Fruit fly (Drosophila melanogaster) whole organism, embryonic: ENCODE data around the gene CG7551.

Experiments
- CG10462 ChIP-seq: fragments of 200-800 bp; sonication (Bioruptor generic); optimal IDR thresholded peaks from 2 replicates; lab custom pipeline; 2016; ENCODE audit warnings: missing biosample characterization, missing genetic modification characterization
- CG11456 ChIP-seq: fragments of 200-800 bp; sonication (Bioruptor generic); IDR thresholded peaks from 3 replicates; pipeline ENCODE4 v1.3.6; 2022; ENCODE audit warnings: missing biosample characterization, missing genetic modification characterization
- CG12155 ChIP-seq: fragments of 200-800 bp; sonication (Bioruptor generic); optimal IDR thresholded peaks from 3 replicates; lab custom pipeline; 2016; ENCODE audit warnings: missing biosample characterization, missing genetic modification characterization
- CG13775 ChIP-seq: fragments of 200-800 bp; sonication (Bioruptor generic); optimal IDR thresholded peaks from 3 replicates; lab custom pipeline; 2017; ENCODE audit warnings: missing biosample characterization, mild to moderate bottlenecking, missing genetic modification characterization
- CG1529 ChIP-seq: fragments of 200-800 bp; sonication (Bioruptor generic); optimal IDR thresholded peaks from 3 replicates; lab custom pipeline; 2018; ENCODE audit warnings: missing biosample characterization, missing genetic modification characterization
- CG16813 ChIP-seq: fragments of 200-800 bp; sonication (Bioruptor generic); IDR thresholded peaks from 3 replicates; pipeline ENCODE4 v1.3.6; 2022; ENCODE audit warnings: missing biosample characterization, missing genetic modification characterization; ENCODE audit not compliant: partially characterized antibody
- CG17385 ChIP-seq: fragments of 200-800 bp; sonication (Bioruptor generic); optimal IDR thresholded peaks from 3 replicates; lab custom pipeline; 2018; ENCODE audit warnings: missing biosample characterization, mild to moderate bottlenecking, missing genetic modification characterization
- CG2889 ChIP-seq: fragments of 200-800 bp; sonication (Bioruptor generic); IDR thresholded peaks from 3 replicates; pipeline ENCODE4 v1.3.6; 2022; ENCODE audit warnings: missing biosample characterization, missing genetic modification characterization
- CG34224 ChIP-seq: fragments of 200-800 bp; sonication (Bioruptor generic); IDR thresholded peaks from 3 replicates; pipeline ENCODE4 v1.3.6; 2022; ENCODE audit warnings: missing biosample characterization, missing genetic modification characterization; ENCODE audit not compliant: partially characterized antibody
- CG4424 ChIP-seq: fragments of 200-800 bp; sonication (Bioruptor generic); optimal IDR thresholded peaks from 3 replicates; lab custom pipeline; 2016; ENCODE audit warnings: missing biosample characterization, missing genetic modification characterization
- CG8944 ChIP-seq: fragments of 200-800 bp; sonication (Bioruptor generic); optimal IDR thresholded peaks from 3 replicates; lab custom pipeline; 2016; ENCODE audit warnings: missing biosample characterization, missing genetic modification characterization
- CG9215 ChIP-seq: fragments of 200-800 bp; sonication (Bioruptor generic); IDR thresholded peaks from 2 replicates; pipeline ENCODE4 v1.3.6; 2022; ENCODE audit warnings: missing biosample characterization, missing genetic modification characterization
- CG9609 ChIP-seq: fragments of 200-800 bp; sonication (Bioruptor generic); optimal IDR thresholded peaks from 3 replicates; lab custom pipeline; 2016; ENCODE audit warnings: missing biosample characterization, missing genetic modification characterization
- CG9932 ChIP-seq: fragments of 200-800 bp; sonication (Bioruptor generic); IDR thresholded peaks from 2 replicates; pipeline ENCODE4 v1.3.6; 2022; ENCODE audit warnings: missing biosample characterization, missing genetic modification characterization
- D ChIP-seq, 2 experiments: fragments of 200-800 bp in 1 of 2; fragments of >200 bp in 1 of 2; sonication (Bioruptor generic) in 1 of 2; optimal IDR thresholded peaks; 2 replicates in 1 of 2; 3 replicates in 1 of 2; lab custom pipeline; 2017; ENCODE audit warnings: mild to moderate bottlenecking in 1 of 2, missing biosample characterization in 1 of 2, missing genetic modification characterization in 1 of 2, missing genetic modification reagents in 1 of 2
- D19A ChIP-seq: fragments of 200-800 bp; optimal IDR thresholded peaks from 3 replicates; lab custom pipeline; 2019; ENCODE audit warnings: missing biosample characterization, mild to moderate bottlenecking, missing genetic modification characterization, moderate library complexity
- Eip74EF ChIP-seq, 2 experiments: fragments of 200-800 bp in 1 of 2; fragments of >200 bp in 1 of 2; sonication (Bioruptor generic) in 1 of 2; optimal IDR thresholded peaks; 2 replicates each; lab custom pipeline; 2017 to 2019; ENCODE audit warnings: missing biosample characterization in 2 of 2, missing genetic modification characterization in 2 of 2, mild to moderate bottlenecking in 1 of 2, moderate library complexity in 1 of 2
- Gsc ChIP-seq: fragments of 200-800 bp; sonication (Bioruptor generic); IDR thresholded peaks from 2 replicates; pipeline ENCODE4 v1.3.6; 2022; ENCODE audit warnings: missing biosample characterization, missing genetic modification characterization
- HHEX ChIP-seq: fragments of 200-800 bp; sonication (Bioruptor generic); optimal IDR thresholded peaks from 3 replicates; lab custom pipeline; 2017; ENCODE audit warnings: missing biosample characterization, mild to moderate bottlenecking, missing genetic modification characterization, missing genetic modification reagents
- Hand ChIP-seq: fragments of 200-800 bp; sonication (Bioruptor generic); optimal IDR thresholded peaks from 2 replicates; lab custom pipeline; 2017; ENCODE audit warnings: mild to moderate bottlenecking, missing biosample characterization, missing genetic modification reagents, missing genetic modification characterization
- MESR4 ChIP-seq: fragments of 200-800 bp; sonication (Bioruptor generic); optimal IDR thresholded peaks from 2 replicates; lab custom pipeline; 2018; ENCODE audit warnings: missing biosample characterization, mild to moderate bottlenecking, missing genetic modification characterization, moderate library complexity
- Meics ChIP-seq: fragments of 200-800 bp; sonication (Bioruptor generic); optimal IDR thresholded peaks from 2 replicates; lab custom pipeline; 2017; ENCODE audit warnings: missing biosample characterization, mild to moderate bottlenecking, missing genetic modification characterization
- Nf-YA ChIP-seq: fragments of 200-800 bp; sonication (Bioruptor generic); IDR thresholded peaks from 2 replicates; pipeline ENCODE4 v1.3.6; 2022; ENCODE audit warnings: missing biosample characterization, missing genetic modification characterization
- Nf-YB ChIP-seq: fragments of 200-800 bp; sonication (Bioruptor generic); optimal IDR thresholded peaks from 3 replicates; lab custom pipeline; 2019; ENCODE audit warnings: missing biosample characterization, mild to moderate bottlenecking, missing genetic modification characterization, moderate library complexity
- Nf-YC ChIP-seq: fragments of 200-800 bp; optimal IDR thresholded peaks from 3 replicates; lab custom pipeline; 2019; ENCODE audit warnings: missing biosample characterization, mild to moderate bottlenecking, missing genetic modification characterization, moderate library complexity
- Trl ChIP-seq, 3 experiments: fragments of >200 bp in 2 of 3; fragments of 200-800 bp in 1 of 3; sonication (Bioruptor generic) in 1 of 3; optimal IDR thresholded peaks; 2 replicates in 1 of 3; 3 replicates in 2 of 3; lab custom pipeline; 2016 to 2017; ENCODE audit warnings: missing biosample characterization in 1 of 3, missing genetic modification characterization in 1 of 3
- bab2 ChIP-seq: fragments of 200-800 bp; sonication (Bioruptor generic); optimal IDR thresholded peaks from 2 replicates; lab custom pipeline; 2016; ENCODE audit warnings: missing biosample characterization, missing genetic modification characterization
- br ChIP-seq: fragments of >200 bp; optimal IDR thresholded peaks from 2 replicates; lab custom pipeline; 2017
- btn ChIP-seq: fragments of 200-800 bp; sonication (Bioruptor generic); optimal IDR thresholded peaks from 2 replicates; lab custom pipeline; 2016; ENCODE audit warnings: missing biosample characterization, missing genetic modification characterization
- crp ChIP-seq, 2 experiments: fragments of 200-800 bp; sonication (Bioruptor generic); optimal IDR thresholded peaks; 2 replicates in 1 of 2; 3 replicates in 1 of 2; lab custom pipeline; 2017; ENCODE audit warnings: missing biosample characterization in 2 of 2, missing genetic modification characterization in 2 of 2, mild to moderate bottlenecking in 1 of 2, moderate library complexity in 1 of 2
- danr ChIP-seq: fragments of 200-800 bp; sonication (Bioruptor generic); IDR thresholded peaks from 2 replicates; pipeline ENCODE4 v1.3.6; 2022; ENCODE audit warnings: missing biosample characterization, missing genetic modification characterization
- dmrt11E ChIP-seq: fragments of 200-800 bp; sonication (Bioruptor generic); optimal IDR thresholded peaks from 3 replicates; lab custom pipeline; 2018; ENCODE audit warnings: missing biosample characterization, mild to moderate bottlenecking, missing genetic modification characterization, moderate library complexity
- dmrt99B ChIP-seq: fragments of 200-800 bp; sonication (Bioruptor generic); optimal IDR thresholded peaks from 2 replicates; lab custom pipeline; 2018; ENCODE audit warnings: missing biosample characterization, mild to moderate bottlenecking, missing genetic modification characterization, moderate library complexity
- fd3F ChIP-seq: fragments of 200-800 bp; sonication (Bioruptor generic); optimal IDR thresholded peaks from 2 replicates; lab custom pipeline; 2018; ENCODE audit warnings: missing biosample characterization, mild to moderate bottlenecking, missing genetic modification characterization, moderate library complexity
- hbn ChIP-seq: fragments of 200-800 bp; sonication (Bioruptor generic); IDR thresholded peaks from 2 replicates; pipeline ENCODE4 v1.3.6; 2022; ENCODE audit warnings: missing biosample characterization, missing genetic modification characterization; ENCODE audit not compliant: partially characterized antibody
- her ChIP-seq: fragments of 200-800 bp; sonication (Bioruptor generic); optimal IDR thresholded peaks from 2 replicates; lab custom pipeline; 2016; ENCODE audit warnings: missing biosample characterization, missing genetic modification characterization
- kah ChIP-seq: fragments of 200-800 bp; sonication (Bioruptor generic); optimal IDR thresholded peaks from 2 replicates; lab custom pipeline; 2018; ENCODE audit warnings: missing biosample characterization, mild to moderate bottlenecking, missing genetic modification characterization
- oc ChIP-seq: fragments of 200-800 bp; sonication (Bioruptor generic); optimal IDR thresholded peaks from 2 replicates; lab custom pipeline; 2018; ENCODE audit warnings: missing biosample characterization, mild to moderate bottlenecking, missing genetic modification characterization, moderate library complexity
- pfk ChIP-seq: fragments of 200-800 bp; sonication (Bioruptor generic); optimal IDR thresholded peaks from 2 replicates; lab custom pipeline; 2018; ENCODE audit warnings: missing biosample characterization, mild to moderate bottlenecking, missing genetic modification characterization, moderate library complexity
- pnt ChIP-seq: fragments of 200-800 bp; sonication (Bioruptor generic); optimal IDR thresholded peaks from 3 replicates; lab custom pipeline; 2016; ENCODE audit warnings: missing biosample characterization, missing genetic modification characterization
- pum ChIP-seq: fragments of 200-800 bp; sonication (Bioruptor generic); optimal IDR thresholded peaks from 2 replicates; lab custom pipeline; 2016; ENCODE audit warnings: missing biosample characterization, missing genetic modification characterization
- ro ChIP-seq: fragments of 200-800 bp; sonication (Bioruptor generic); IDR thresholded peaks from 2 replicates; pipeline ENCODE4 v1.3.6; 2022; ENCODE audit warnings: missing biosample characterization, missing genetic modification characterization
- row ChIP-seq: fragments of 200-800 bp; sonication (Bioruptor generic); IDR thresholded peaks from 3 replicates; pipeline ENCODE4 v1.3.6; 2022; ENCODE audit warnings: missing biosample characterization, missing genetic modification characterization
- sc ChIP-seq, 3 experiments: fragments of >200 bp in 2 of 3; fragments of 200-800 bp in 1 of 3; sonication (Bioruptor generic) in 1 of 3; optimal IDR thresholded peaks; 2 replicates in 2 of 3; 3 replicates in 1 of 3; lab custom pipeline; 2017; ENCODE audit warnings: mild to moderate bottlenecking in 1 of 3, missing biosample characterization in 1 of 3, missing genetic modification characterization in 1 of 3, missing genetic modification reagents in 1 of 3
- seq ChIP-seq: fragments of 200-800 bp; sonication (Bioruptor generic); IDR thresholded peaks from 2 replicates; pipeline ENCODE4 v1.3.6; 2022; ENCODE audit warnings: missing biosample characterization, missing genetic modification characterization
- sim ChIP-seq: fragments of 200-800 bp; sonication (Bioruptor generic); IDR thresholded peaks from 2 replicates; pipeline ENCODE4 v1.3.6; 2022; ENCODE audit warnings: missing biosample characterization, missing genetic modification characterization
- sima ChIP-seq: fragments of 200-800 bp; sonication (Bioruptor generic); optimal IDR thresholded peaks from 2 replicates; lab custom pipeline; 2016; ENCODE audit warnings: missing biosample characterization, missing genetic modification characterization
- slbo ChIP-seq: fragments of 200-800 bp; sonication (Bioruptor generic); IDR thresholded peaks from 2 replicates; pipeline ENCODE4 v1.3.6; 2022; ENCODE audit warnings: missing biosample characterization, missing genetic modification characterization
- stc ChIP-seq: fragments of 200-800 bp; sonication (Bioruptor generic); IDR thresholded peaks from 2 replicates; pipeline ENCODE4 v1.3.6; 2022; ENCODE audit warnings: missing biosample characterization, missing genetic modification characterization
- tx ChIP-seq: fragments of 200-800 bp; sonication (Bioruptor generic); optimal IDR thresholded peaks from 2 replicates; lab custom pipeline; 2016; ENCODE audit warnings: missing biosample characterization, missing genetic modification characterization

The CG7551 gene

dm6 chr3L:11466985-11467384 is 8.7 kb downstream of the CG7551 start (continued):
- no peak for TF ChIP-seq kah (GFP tag; lab: Kevin White, UChicago)
- 0 out of 3 replicates have a peak, but pooled peaks have one; percentile 21 for TF ChIP-seq row (GFP tag; lab: Robert Waterston, UW)
- no peak for TF ChIP-seq CG2889 (GFP tag; lab: Robert Waterston, UW)
- no peak for TF ChIP-seq CG16813 (GFP tag; lab: Robert Waterston, UW)
- TF ChIP-seq sima (GFP tag; lab: Kevin White, UChicago): no peak
- no peak for TF ChIP-seq ro (GFP tag; lab: Robert Waterston, UW)
- no peak for TF ChIP-seq Nf-YB (GFP tag; lab: Kevin White, UChicago)
- no peak for TF ChIP-seq CG34224 (GFP tag; lab: Robert Waterston, UW)
- TF ChIP-seq CG11456 (GFP tag; lab: Robert Waterston, UW): no peak
- TF ChIP-seq br (lab: Kevin White, UChicago): no peak
- no peak for TF ChIP-seq hbn (GFP tag; lab: Robert Waterston, UW)
- TF ChIP-seq CG1529 (GFP tag; lab: Kevin White, UChicago): no peak
- TF ChIP-seq CG17385 (GFP tag; lab: Kevin White, UChicago): peak; percentile 27
- TF ChIP-seq CG13775 (GFP tag; lab: Kevin White, UChicago): peak; percentile 34
- peak; percentile 43 for TF ChIP-seq Meics (GFP tag; lab: Kevin White, UChicago)
- no peak for TF ChIP-seq CG9932 (GFP tag; lab: Robert Waterston, UW)
- peak; percentile 22 for TF ChIP-seq HHEX
- no peak for TF ChIP-seq crp (GFP tag; optimal IDR thresholded peaks at IDR 0.05; lab: Kevin White, UChicago)
- TF ChIP-seq danr: no peak
- peak; percentile 34; the same call in 1 of the 2 replicates for TF ChIP-seq slbo (GFP tag; lab: Robert Waterston, UW)
- TF ChIP-seq pum (GFP tag; lab: Kevin White, UChicago): no peak
- TF ChIP-seq seq (GFP tag; lab: Robert Waterston, UW): no peak
- no peak for TF ChIP-seq Nf-YC (tag; lab: Kevin White, UChicago)
- TF ChIP-seq Nf-YA (GFP tag; lab: Robert Waterston, UW): no peak
- peak; percentile 55 for TF ChIP-seq dmrt99B (tag; lab: Kevin White, UChicago)
- no peak for TF ChIP-seq Gsc
- no peak for TF ChIP-seq CG12155
- no peak for TF ChIP-seq btn
- TF ChIP-seq sc (optimal IDR thresholded peaks at IDR 0.05; lab: Kevin White, UChicago): no peak
- no peak for TF ChIP-seq sc (GFP tag; optimal IDR thresholded peaks at IDR 0.05; lab: Kevin White, UChicago)
- TF ChIP-seq CG4424 (GFP tag; lab: Kevin White, UChicago): peak; percentile 0
- TF ChIP-seq oc (tag; lab: Kevin White, UChicago): no peak
- no peak for TF ChIP-seq bab2 (GFP tag; lab: Kevin White, UChicago)
- peak; percentile 47 for TF ChIP-seq dmrt11E
- no peak for TF ChIP-seq Trl (optimal IDR thresholded peaks at IDR 0.05; lab: Kevin White, UChicago)
- TF ChIP-seq Trl (GFP tag; optimal IDR thresholded peaks at IDR 0.05; lab: Kevin White, UChicago): no peak
- no peak for TF ChIP-seq pnt (GFP tag; lab: Kevin White, UChicago)
- TF ChIP-seq Hand (GFP tag; lab: Kevin White, UChicago): no peak
- no peak for TF ChIP-seq tx (GFP tag; lab: Kevin White, UChicago)
- TF ChIP-seq CG10462 (GFP tag; lab: Kevin White, UChicago): no peak
- TF ChIP-seq MESR4: no peak
- TF ChIP-seq CG8944 (GFP tag; lab: Kevin White, UChicago): no peak
- no peak for TF ChIP-seq fd3F (GFP tag; lab: Kevin White, UChicago)
- no peak for TF ChIP-seq CG9215 (GFP tag; lab: Robert Waterston, UW)
- TF ChIP-seq D (optimal IDR thresholded peaks at IDR 0.05; lab: Kevin White, UChicago): no peak
- peak; percentile 23 for TF ChIP-seq D (GFP tag; optimal IDR thresholded peaks at IDR 0.05; lab: Kevin White, UChicago)
- TF ChIP-seq sim (GFP tag; lab: Robert Waterston, UW): no peak
- TF ChIP-seq pfk: no peak
- TF ChIP-seq Eip74EF (GFP tag; optimal IDR thresholded peaks at IDR 0.05; lab: Kevin White, UChicago): no peak
- TF ChIP-seq CG9609 (GFP tag; lab: Kevin White, UChicago): no peak
- no peak for TF ChIP-seq her (GFP tag; lab: Kevin White, UChicago)
- TF ChIP-seq D19A: peak; percentile 39
- no peak for TF ChIP-seq stc
